Fruit fly (Drosophila melanogaster) whole organism, embryonic: ENCODE measurements around the gene Nepl21.

Source experiments
- BEAF-32 ChIP-seq: fragments of 200-800 bp; sonication (Bioruptor generic); optimal IDR thresholded peaks from 3 replicates; lab custom pipeline; 2017; ENCODE audit warnings: missing biosample characterization, missing genetic modification characterization, mild to moderate bottlenecking, moderate library complexity, missing genetic modification reagents
- CG10431 ChIP-seq: fragments of 200-800 bp; sonication (Bioruptor generic); optimal IDR thresholded peaks from 3 replicates; lab custom pipeline; 2018; ENCODE audit warnings: missing biosample characterization, mild to moderate bottlenecking, missing genetic modification characterization
- CG11398 ChIP-seq: fragments of 200-800 bp; sonication (Bioruptor generic); optimal IDR thresholded peaks from 2 replicates; lab custom pipeline; 2016; ENCODE audit warnings: missing biosample characterization, missing genetic modification characterization
- CG14710 ChIP-seq: fragments of 200-800 bp; sonication (Bioruptor generic); optimal IDR thresholded peaks from 3 replicates; lab custom pipeline; 2019; ENCODE audit warnings: missing biosample characterization, mild to moderate bottlenecking, missing genetic modification characterization, moderate library complexity
- CG14860 ChIP-seq: fragments of 200-800 bp; sonication (Bioruptor generic); IDR thresholded peaks from 3 replicates; pipeline ENCODE4 v1.3.6; 2022; ENCODE audit warnings: missing biosample characterization, missing genetic modification characterization; ENCODE audit not compliant: partially characterized antibody
- CG18599 ChIP-seq: fragments of 200-800 bp; sonication (Bioruptor generic); optimal IDR thresholded peaks from 3 replicates; lab custom pipeline; 2017; ENCODE audit warnings: missing biosample characterization, missing genetic modification characterization, mild to moderate bottlenecking, moderate library complexity, missing genetic modification reagents
- CG31224 ChIP-seq: fragments of 200-800 bp; sonication (Bioruptor generic); IDR thresholded peaks from 2 replicates; pipeline ENCODE4 v1.3.6; 2022; ENCODE audit warnings: missing biosample characterization, missing genetic modification characterization
- CG32767 ChIP-seq: fragments of 200-800 bp; sonication (Bioruptor generic); IDR thresholded peaks from 2 replicates; pipeline ENCODE4 v1.3.6; 2022; ENCODE audit warnings: missing biosample characterization, missing genetic modification characterization
- CG33557 ChIP-seq: fragments of 200-800 bp; sonication (Bioruptor generic); optimal IDR thresholded peaks from 2 replicates; lab custom pipeline; 2019; ENCODE audit warnings: missing biosample characterization, mild to moderate bottlenecking, missing genetic modification characterization, moderate library complexity
- CG34422 ChIP-seq: fragments of 200-800 bp; sonication (Bioruptor generic); IDR thresholded peaks from 3 replicates; pipeline ENCODE4 v1.3.6; 2022; ENCODE audit warnings: missing biosample characterization, missing genetic modification characterization
- CG4360 ChIP-seq: fragments of 200-800 bp; sonication (Bioruptor generic); IDR thresholded peaks from 2 replicates; pipeline ENCODE4 v1.3.6; 2022; ENCODE audit warnings: missing biosample characterization, missing genetic modification characterization
- CG5180 ChIP-seq: fragments of 200-800 bp; sonication (Bioruptor generic); optimal IDR thresholded peaks from 3 replicates; lab custom pipeline; 2017; ENCODE audit warnings: missing biosample characterization, missing genetic modification characterization, mild to moderate bottlenecking, moderate library complexity, missing genetic modification reagents
- CG5953 ChIP-seq: fragments of 200-800 bp; sonication (Bioruptor generic); IDR thresholded peaks from 2 replicates; pipeline ENCODE4 v1.3.6; 2022; ENCODE audit warnings: missing biosample characterization, missing genetic modification characterization
- CG6689 ChIP-seq: fragments of 200-800 bp; sonication (Bioruptor generic); IDR thresholded peaks from 2 replicates; pipeline ENCODE4 v1.3.6; 2022; ENCODE audit warnings: missing biosample characterization, missing genetic modification characterization
- CG8281 ChIP-seq: fragments of 200-800 bp; sonication (Bioruptor generic); optimal IDR thresholded peaks from 2 replicates; lab custom pipeline; 2018; ENCODE audit warnings: missing biosample characterization, mild to moderate bottlenecking, missing genetic modification characterization, moderate library complexity
- CG8359 ChIP-seq: fragments of 200-800 bp; sonication (Bioruptor generic); optimal IDR thresholded peaks from 2 replicates; lab custom pipeline; 2017; ENCODE audit warnings: missing biosample characterization, mild to moderate bottlenecking, missing genetic modification characterization, borderline replicate concordance
- CG9932 ChIP-seq: fragments of 200-800 bp; sonication (Bioruptor generic); IDR thresholded peaks from 2 replicates; pipeline ENCODE4 v1.3.6; 2022; ENCODE audit warnings: missing biosample characterization, missing genetic modification characterization
- D19A ChIP-seq: fragments of 200-800 bp; optimal IDR thresholded peaks from 3 replicates; lab custom pipeline; 2019; ENCODE audit warnings: missing biosample characterization, mild to moderate bottlenecking, missing genetic modification characterization, moderate library complexity
- E2f1 ChIP-seq: fragments of 200-800 bp; sonication (Bioruptor generic); IDR thresholded peaks from 2 replicates; pipeline ENCODE4 v1.3.6; 2022; ENCODE audit warnings: missing biosample characterization, missing genetic modification characterization
- Gug ChIP-seq: fragments of 200-800 bp; sonication (Bioruptor generic); IDR thresholded peaks from 4 replicates; pipeline ENCODE4 v1.3.6; 2022; ENCODE audit warnings: missing biosample characterization, missing genetic modification characterization
- HLHmδ ChIP-seq: fragments of 200-800 bp; sonication (Bioruptor generic); optimal IDR thresholded peaks from 2 replicates; lab custom pipeline; 2018; ENCODE audit warnings: missing biosample characterization, mild to moderate bottlenecking, missing genetic modification characterization, moderate library complexity
- Meics ChIP-seq: fragments of 200-800 bp; sonication (Bioruptor generic); optimal IDR thresholded peaks from 2 replicates; lab custom pipeline; 2017; ENCODE audit warnings: missing biosample characterization, mild to moderate bottlenecking, missing genetic modification characterization
- Mes4 ChIP-seq: fragments of 200-800 bp; sonication (Bioruptor generic); optimal IDR thresholded peaks from 2 replicates; lab custom pipeline; 2016; ENCODE audit warnings: missing biosample characterization, missing genetic modification characterization
- Sin3A ChIP-seq: fragments of >200 bp; optimal IDR thresholded peaks from 2 replicates; lab custom pipeline; 2018
- Trl ChIP-seq, 3 experiments: fragments of >200 bp in 2 of 3; fragments of 200-800 bp in 1 of 3; sonication (Bioruptor generic) in 1 of 3; optimal IDR thresholded peaks; 2 replicates in 1 of 3; 3 replicates in 2 of 3; lab custom pipeline; 2016 to 2017; ENCODE audit warnings: missing biosample characterization in 1 of 3, missing genetic modification characterization in 1 of 3
- ab ChIP-seq: fragments of 200-800 bp; sonication (Bioruptor generic); optimal IDR thresholded peaks from 2 replicates; lab custom pipeline; 2016; ENCODE audit warnings: missing biosample characterization, missing genetic modification characterization
- cad ChIP-seq: fragments of >200 bp; optimal IDR thresholded peaks from 2 replicates; lab custom pipeline; 2017; ENCODE audit warnings: missing biosample characterization, missing genetic modification characterization
- cg ChIP-seq: fragments of 200-800 bp; sonication (Bioruptor generic); optimal IDR thresholded peaks from 3 replicates; lab custom pipeline; 2019; ENCODE audit warnings: missing biosample characterization, mild to moderate bottlenecking, missing genetic modification characterization, moderate library complexity
- crp ChIP-seq, 2 experiments: fragments of 200-800 bp; sonication (Bioruptor generic); optimal IDR thresholded peaks; 2 replicates in 1 of 2; 3 replicates in 1 of 2; lab custom pipeline; 2017; ENCODE audit warnings: missing biosample characterization in 2 of 2, missing genetic modification characterization in 2 of 2, mild to moderate bottlenecking in 1 of 2, moderate library complexity in 1 of 2
- cwo ChIP-seq: fragments of 200-800 bp; sonication (Bioruptor generic); optimal IDR thresholded peaks from 3 replicates; lab custom pipeline; 2017; ENCODE audit warnings: missing biosample characterization, missing genetic modification characterization, mild to moderate bottlenecking, moderate library complexity, missing genetic modification reagents
- dysf ChIP-seq: fragments of 200-800 bp; sonication (Bioruptor generic); IDR thresholded peaks from 3 replicates; pipeline ENCODE4 v1.3.6; 2022; ENCODE audit warnings: missing biosample characterization, missing genetic modification characterization
- fd102C ChIP-seq: fragments of 200-800 bp; sonication (Bioruptor generic); optimal IDR thresholded peaks from 2 replicates; lab custom pipeline; 2018; ENCODE audit warnings: missing biosample characterization, mild to moderate bottlenecking, missing genetic modification characterization, moderate library complexity
- gfzf ChIP-seq: fragments of 200-800 bp; sonication (Bioruptor generic); optimal IDR thresholded peaks from 2 replicates; lab custom pipeline; 2016; ENCODE audit warnings: missing biosample characterization, mild to moderate bottlenecking, missing genetic modification characterization, moderate library complexity
- ind ChIP-seq: fragments of 200-800 bp; sonication (Bioruptor generic); optimal IDR thresholded peaks from 3 replicates; lab custom pipeline; 2016; ENCODE audit warnings: missing biosample characterization, missing genetic modification characterization
- klu ChIP-seq: fragments of 200-800 bp; sonication (Bioruptor generic); IDR thresholded peaks from 2 replicates; pipeline ENCODE4 v1.3.6; 2022; ENCODE audit warnings: missing biosample characterization, missing genetic modification characterization
- mld ChIP-seq: fragments of 200-800 bp; sonication (Bioruptor generic); IDR thresholded peaks from 3 replicates; pipeline ENCODE4 v1.3.6; 2022; ENCODE audit warnings: missing biosample characterization, missing genetic modification characterization; ENCODE audit not compliant: partially characterized antibody
- nom ChIP-seq: fragments of 200-800 bp; sonication (Bioruptor generic); optimal IDR thresholded peaks from 2 replicates; lab custom pipeline; 2017; ENCODE audit warnings: missing biosample characterization, missing genetic modification characterization, mild to moderate bottlenecking, moderate library complexity, missing genetic modification reagents
- p53 ChIP-seq: fragments of 200-800 bp; sonication (Bioruptor generic); optimal IDR thresholded peaks from 2 replicates; lab custom pipeline; 2016; ENCODE audit warnings: missing biosample characterization, missing genetic modification characterization
- pfk ChIP-seq: fragments of 200-800 bp; sonication (Bioruptor generic); optimal IDR thresholded peaks from 2 replicates; lab custom pipeline; 2018; ENCODE audit warnings: missing biosample characterization, mild to moderate bottlenecking, missing genetic modification characterization, moderate library complexity
- phol ChIP-seq: fragments of 200-800 bp; sonication (Bioruptor generic); optimal IDR thresholded peaks from 3 replicates; lab custom pipeline; 2018; ENCODE audit warnings: missing biosample characterization, mild to moderate bottlenecking, missing genetic modification characterization, moderate library complexity
- pzg ChIP-seq: fragments of 200-800 bp; sonication (Bioruptor generic); optimal IDR thresholded peaks from 3 replicates; lab custom pipeline; 2018; ENCODE audit warnings: missing biosample characterization, mild to moderate bottlenecking, missing genetic modification characterization, moderate library complexity
- sc ChIP-seq, 3 experiments: fragments of >200 bp in 2 of 3; fragments of 200-800 bp in 1 of 3; sonication (Bioruptor generic) in 1 of 3; optimal IDR thresholded peaks; 2 replicates in 2 of 3; 3 replicates in 1 of 3; lab custom pipeline; 2017; ENCODE audit warnings: mild to moderate bottlenecking in 1 of 3, missing biosample characterization in 1 of 3, missing genetic modification characterization in 1 of 3, missing genetic modification reagents in 1 of 3
- scrt ChIP-seq: fragments of 200-800 bp; sonication (Bioruptor generic); optimal IDR thresholded peaks from 2 replicates; lab custom pipeline; 2018; ENCODE audit warnings: missing biosample characterization, mild to moderate bottlenecking, missing genetic modification characterization, moderate library complexity
- sens ChIP-seq: fragments of 200-800 bp; sonication (Bioruptor generic); peaks from one replicate; lab custom pipeline; 2016; ENCODE audit warnings: missing biosample characterization, missing genetic modification characterization
- ssp ChIP-seq: fragments of 200-800 bp; sonication (Bioruptor generic); IDR thresholded peaks from 2 replicates; pipeline ENCODE4 v1.3.6; 2022; ENCODE audit warnings: missing biosample characterization, missing genetic modification characterization
- vvl ChIP-seq: fragments of 200-800 bp; sonication (Bioruptor generic); IDR thresholded peaks from 2 replicates; pipeline ENCODE4 v1.3.6; 2022; ENCODE audit warnings: missing biosample characterization, missing genetic modification characterization
- z ChIP-seq: fragments of 200-800 bp; sonication (Bioruptor generic); IDR thresholded peaks from 3 replicates; pipeline ENCODE4 v1.3.6; 2022; ENCODE audit warnings: missing biosample characterization, missing genetic modification characterization

Nepl21 gene

dm6 chr3R:28888561-28889426 lies 5.3 kb downstream of the Nepl21 start (continued):
- TF ChIP-seq CG6689 (GFP tag; lab: Robert Waterston, UW), result peak; percentile 75; the same call in 1 of the 2 replicates
- TF ChIP-seq pfk (GFP tag; lab: Kevin White, UChicago), result peak; percentile 34
- no peak for TF ChIP-seq sc (optimal IDR thresholded peaks at IDR 0.05; lab: Kevin White, UChicago)
- TF ChIP-seq sc (GFP tag; optimal IDR thresholded peaks at IDR 0.05; lab: Kevin White, UChicago), result peak; percentile 32
- peak; percentile 86 for TF ChIP-seq CG9932 (GFP tag; lab: Robert Waterston, UW)
- TF ChIP-seq crp (GFP tag; optimal IDR thresholded peaks at IDR 0.05; lab: Kevin White, UChicago), result peak in 1 of 2 experiments; percentile 83
- peak; percentile 74 for TF ChIP-seq vvl (GFP tag; lab: Robert Waterston, UW)
- peak; percentile 79 for TF ChIP-seq CG14710
- peak; percentile 61 for TF ChIP-seq pzg (GFP tag; lab: Kevin White, UChicago)
- TF ChIP-seq CG32767 (GFP tag; lab: Robert Waterston, UW), result peak; percentile 35; the same call in 1 of the 2 replicates
- peak; percentile 76; the same call in 3 of the 4 replicates for TF ChIP-seq Gug
- TF ChIP-seq cg (GFP tag; lab: Kevin White, UChicago), result peak; percentile 33
- TF ChIP-seq, all 482 proteins: peak for 373

dm6 chr3R:28889427-28889736 lies 5.9 kb downstream of the Nepl21 start:
- TF ChIP-seq Sin3A (no peak), cwo (GFP tag; lab: Kevin White, UChicago) (no peak), scrt (GFP tag; lab: Kevin White, UChicago) (no peak), CG8281 (tag; lab: Kevin White, UChicago) (no peak), CG5953 (GFP tag; lab: Robert Waterston, UW) (no peak), Meics (GFP tag; lab: Kevin White, UChicago) (no peak), BEAF-32 (no peak), CG8359 (GFP tag; lab: Kevin White, UChicago) (no peak), sens (GFP tag; lab: Kevin White, UChicago) (no peak), E2f1 (GFP tag; lab: Robert Waterston, UW) (no peak), Mes4 (no peak), ab (GFP tag; lab: Kevin White, UChicago) (no peak), CG14860 (GFP tag; lab: Robert Waterston, UW) (no peak), p53 (no peak), dysf (GFP tag; lab: Robert Waterston, UW) (no peak), gfzf (GFP tag; lab: Kevin White, UChicago) (no peak), CG11398 (no peak), CG5180 (GFP tag; lab: Kevin White, UChicago) (peak; percentile 30), Trl (optimal IDR thresholded peaks at IDR 0.05; lab: Kevin White, UChicago) (no peak), Trl (GFP tag; optimal IDR thresholded peaks at IDR 0.05; lab: Kevin White, UChicago) (no peak), klu (GFP tag; lab: Robert Waterston, UW) (no peak), phol (tag; lab: Kevin White, UChicago) (no peak), D19A (no peak), CG33557 (GFP tag; lab: Kevin White, UChicago) (no peak), fd102C (GFP tag; lab: Kevin White, UChicago) (no peak), CG34422 (GFP tag; lab: Robert Waterston, UW) (peak; percentile 33; the same call in 1 of the 3 replicates), CG4360 (GFP tag; lab: Robert Waterston, UW) (peak; percentile 5; the same call in 1 of the 2 replicates), cad (GFP tag; lab: Kevin White, UChicago) (no peak), nom (GFP tag; lab: Kevin White, UChicago) (peak; percentile 5), ind (no peak), ssp (no peak), CG18599 (GFP tag; lab: Kevin White, UChicago) (no peak), HLHmδ (GFP tag; lab: Kevin White, UChicago) (peak; percentile 75), mld (no peak), CG10431 (GFP tag; lab: Kevin White, UChicago) (no peak), z (0 out of 3 replicates have a peak, but pooled peaks have one; percentile 9), CG31224 (no peak)
